Worm (Caenorhabditis elegans): ENCODE results near the gene F21D5.5.
"Not testable (repeated sequence)": the region's sequence is repeated elsewhere in the genome, so short reads cannot be mapped to it uniquely, and the experiment has no call there.

The F21D5.5 gene

DNA sequence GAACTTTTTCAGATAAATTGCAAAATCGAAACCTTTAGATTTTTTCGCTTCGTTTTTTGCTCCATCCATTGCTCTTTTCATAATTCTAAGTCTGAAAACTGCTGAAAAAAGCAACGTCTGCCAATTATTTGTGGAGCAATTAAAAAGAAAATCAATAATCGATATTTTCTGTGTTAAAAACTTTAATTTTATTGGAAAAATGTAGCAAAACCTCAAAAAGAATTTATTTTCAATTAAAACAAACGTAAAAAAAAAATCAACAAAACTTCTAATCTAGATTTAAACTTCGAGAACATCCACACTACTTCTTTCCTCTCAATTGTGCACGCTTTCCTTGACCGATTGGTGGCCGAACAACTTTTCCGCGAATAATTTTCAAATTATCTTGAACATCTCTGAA is at the start of gene F21D5.5:
F21D5.5 (minus strand) TSS at position 101 of the 400 bp plus-strand sequence.
- TF ChIP-seq ceh-24 (tag; optimal IDR thresholded peaks at IDR 0.05) (no peak), nhr-11 (tag; optimal IDR thresholded peaks at IDR 0.05) (no peak)

DNA sequence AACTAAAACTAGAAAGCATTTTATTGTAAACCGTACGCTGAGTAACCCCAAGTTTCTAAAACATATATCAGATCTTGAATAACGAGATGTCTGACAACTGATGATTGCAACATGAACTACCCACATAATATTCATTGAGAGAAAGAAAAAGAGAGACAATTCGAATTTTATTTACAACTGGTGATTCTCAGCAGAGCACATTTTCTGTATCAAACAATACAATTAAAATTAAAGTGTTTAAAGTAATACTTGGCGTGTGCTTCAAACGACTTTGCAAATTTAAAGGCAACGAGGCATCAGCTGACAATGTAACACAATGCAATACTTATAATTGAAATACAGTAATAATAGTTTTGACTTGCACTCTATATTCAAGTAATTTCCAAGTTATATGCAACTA is 48.9 kb upstream of the F21D5.5 start, which contains the start of gene C33D9.10:
C33D9.10 (minus strand) TSS at position 101 of the 400 bp plus-strand sequence.
- not testable (repeated sequence) for TF ChIP-seq tbx-7, tbx-2, hlh-8 (tag; optimal IDR thresholded peaks at IDR 0.05)

- TF ChIP-seq tbx-7 (tag; optimal IDR thresholded peaks at IDR 0.05), result no peak
- no peak for TF ChIP-seq fkh-10 (GFP tag; optimal IDR thresholded peaks at IDR 0.05)
- peak; percentile 6 for TF ChIP-seq unc-55 (GFP tag; optimal IDR thresholded peaks at IDR 0.05)
- TF ChIP-seq ama-1 (optimal IDR thresholded peaks at IDR 0.05), result no peak
- TF ChIP-seq ceh-24 (tag; optimal IDR thresholded peaks at IDR 0.05), result no peak
- TF ChIP-seq sox-4 (tag; optimal IDR thresholded peaks at IDR 0.05), result no peak
These were observed 47.5 kb upstream of the F21D5.5 start, which contains the start of gene C33D9.8 for ce11 chrIV:8786654-8787053. Gene C33D9.8, minus strand, starts transcription at chrIV:8786752.

DNA sequence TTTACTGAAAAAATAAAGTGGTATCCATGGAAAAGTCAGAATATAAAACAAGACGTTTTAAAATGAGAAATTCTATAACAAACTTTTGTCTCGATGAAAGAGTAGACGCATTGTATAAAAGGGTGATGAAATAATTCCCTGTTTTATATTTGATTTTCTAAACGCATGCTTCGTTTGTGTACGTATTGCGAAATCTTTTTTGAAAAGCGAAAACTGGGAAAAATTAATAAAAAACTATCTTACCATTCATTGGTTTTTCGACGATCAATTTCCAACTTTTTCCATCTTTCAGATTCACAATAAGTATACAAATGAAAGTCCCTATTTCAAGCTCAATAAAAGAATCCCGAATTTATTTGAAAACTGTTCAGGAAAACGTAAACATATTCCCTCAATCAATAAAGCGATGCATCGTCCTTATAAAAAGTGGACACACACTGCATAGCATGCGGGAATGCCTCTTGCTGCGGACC is 45.7 kb upstream of the F21D5.5 start, which contains the start of gene C33D9.13:
C33D9.13 (minus strand) TSS at position 423 of the 473 bp plus-strand sequence.
- TF ChIP-seq elt-2 (tag; optimal IDR thresholded peaks at IDR 0.05) (no peak), ceh-22 (tag; optimal IDR thresholded peaks at IDR 0.05) (no peak), ceh-48 (tag; optimal IDR thresholded peaks at IDR 0.05) (peak; percentile 33), pax-1 (tag; optimal IDR thresholded peaks at IDR 0.05) (no peak)

- TF ChIP-seq nhr-11 (tag; optimal IDR thresholded peaks at IDR 0.05) (no peak), lim-6 (tag; optimal IDR thresholded peaks at IDR 0.05) (peak; percentile 12), ceh-34 (tag; optimal IDR thresholded peaks at IDR 0.05) (peak; percentile 74), ceh-6 (GFP tag; optimal IDR thresholded peaks at IDR 0.05) (peak; percentile 35), K09A11.1 (tag; optimal IDR thresholded peaks at IDR 0.05; ENCODE audit: insufficient read depth) (no peak), ceh-14 (tag; optimal IDR thresholded peaks at IDR 0.05) (peak; percentile 46), pax-1 (tag; optimal IDR thresholded peaks at IDR 0.05) (peak; percentile 31), ztf-16 (tag; optimal IDR thresholded peaks at IDR 0.05) (peak; percentile 19), ceh-2 (tag; optimal IDR thresholded peaks at IDR 0.05) (peak; percentile 75), pag-3 (tag; optimal IDR thresholded peaks at IDR 0.05; ENCODE audit: borderline replicate concordance) (no peak), sox-4 (tag; optimal IDR thresholded peaks at IDR 0.05) (no peak), elt-2 (tag; optimal IDR thresholded peaks at IDR 0.05) (peak; percentile 44), C08G9.2 (tag; optimal IDR thresholded peaks at IDR 0.05) (no peak), madf-2 (tag; optimal IDR thresholded peaks at IDR 0.05) (peak; percentile 0), rnt-1 (tag; optimal IDR thresholded peaks at IDR 0.05) (peak; percentile 79), hlh-13 (GFP tag; optimal IDR thresholded peaks at IDR 0.05) (no peak), pha-4 (tag; optimal IDR thresholded peaks at IDR 0.05) (no peak), ceh-18 (tag; optimal IDR thresholded peaks at IDR 0.05) (peak; percentile 81), sdc-2 (tag; optimal IDR thresholded peaks at IDR 0.05) (peak; percentile 40), pros-1 (tag; optimal IDR thresholded peaks at IDR 0.05) (peak; percentile 81), odd-2 (tag; optimal IDR thresholded peaks at IDR 0.05) (no peak), ama-1 (optimal IDR thresholded peaks at IDR 0.05) (no peak), ceh-48 (tag; optimal IDR thresholded peaks at IDR 0.05) (no peak), ceh-31 (tag; optimal IDR thresholded peaks at IDR 0.05) (peak; percentile 94), syd-9 (tag; optimal IDR thresholded peaks at IDR 0.05) (peak; percentile 47), Y22D7AL.16 (tag; optimal IDR thresholded peaks at IDR 0.05) (no peak), hlh-15 (tag; optimal IDR thresholded peaks at IDR 0.05) (no peak), npax-4 (tag; optimal IDR thresholded peaks at IDR 0.05) (no peak), ceh-19 (GFP tag; optimal IDR thresholded peaks at IDR 0.05) (no peak), pat-9 (tag; optimal IDR thresholded peaks at IDR 0.05) (no peak), ceh-30 (tag; optimal IDR thresholded peaks at IDR 0.05) (peak; percentile 32), T23F11.4 (GFP tag; optimal IDR thresholded peaks at IDR 0.05) (peak; percentile 2), ceh-22 (tag; optimal IDR thresholded peaks at IDR 0.05) (peak; percentile 73), lin-11 (tag; optimal IDR thresholded peaks at IDR 0.05) (no peak), dve-1 (tag; optimal IDR thresholded peaks at IDR 0.05) (peak; percentile 66), che-1 (tag; optimal IDR thresholded peaks at IDR 0.05) (peak; percentile 36), fkh-10 (GFP tag; optimal IDR thresholded peaks at IDR 0.05) (no peak), unc-42 (tag; optimal IDR thresholded peaks at IDR 0.05) (peak; percentile 59), hlh-8 (tag; optimal IDR thresholded peaks at IDR 0.05) (peak; percentile 68)
These were observed 43.0 kb upstream of the F21D5.5 start for ce11 chrIV:8782172-8782571.

Measured in whole organism, late embryonic.